Worm (Caenorhabditis elegans): ENCODE data around the gene col-123.

DNA sequence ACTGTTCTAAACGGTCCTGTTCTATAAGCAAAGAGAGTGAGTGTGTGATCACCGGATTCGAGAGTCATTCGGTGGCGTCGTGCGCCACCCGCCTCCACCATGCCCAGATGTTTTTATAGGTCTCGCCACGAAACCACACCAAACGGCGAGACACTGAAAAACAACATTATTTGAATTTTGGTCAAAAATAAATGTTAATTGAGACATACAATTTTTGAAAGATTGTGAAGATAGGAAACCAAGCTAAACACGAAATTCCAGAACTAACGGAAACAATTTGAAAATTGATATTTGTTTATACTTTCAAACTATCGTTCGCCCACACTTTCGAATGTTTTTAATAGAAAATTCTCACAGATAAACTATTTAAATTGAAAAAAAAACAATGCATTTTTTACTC lies 2.8 kb downstream of the col-123 start, which contains the start of gene catp-6:
- TF ChIP-seq ztf-11 (tag; optimal IDR thresholded peaks at IDR 0.05) (no peak), sptf-1 (tag; optimal IDR thresholded peaks at IDR 0.05) (no peak), nhr-28 (tag; optimal IDR thresholded peaks at IDR 0.05) (no peak), mab-5 (tag; optimal IDR thresholded peaks at IDR 0.05) (no peak)
